Worm (Caenorhabditis elegans) whole organism, L1 larva: Measurements from ENCODE around the gene sri-9.

ENCODE experiments used
- ama-1 ChIP-seq: fragments of 150-350 bp; optimal IDR thresholded peaks from 2 replicates; lab custom pipeline; 2014
- ces-1 ChIP-seq: fragments of 150-350 bp; optimal IDR thresholded peaks from 2 replicates; lab custom pipeline; 2014; ENCODE audit warnings: missing biosample characterization, missing genetic modification reagents, missing genetic modification characterization
- egl-27 ChIP-seq, 2 experiments: fragments of 150-350 bp in 1 of 2; sonication (generic microtip); optimal IDR thresholded peaks; 3 replicates each; lab custom pipeline; 2017 to 2018; ENCODE audit warnings: missing biosample characterization in 2 of 2, missing genetic modification characterization in 2 of 2, missing genetic modification reagents in 2 of 2
- hlh-17 ChIP-seq: fragments of 200-800 bp; sonication (Bioruptor generic); optimal IDR thresholded peaks from 2 replicates; lab custom pipeline; 2018; ENCODE audit warnings: missing genetic modification characterization, mild to moderate bottlenecking, missing compliant biosample characterization, moderate library complexity, borderline replicate concordance
- lin-39 ChIP-seq: fragments of 150-350 bp; optimal IDR thresholded peaks from 2 replicates; lab custom pipeline; 2014; ENCODE audit warnings: missing biosample characterization, missing genetic modification reagents, missing genetic modification characterization
- nhr-11 ChIP-seq: fragments of 150-350 bp; optimal IDR thresholded peaks from 2 replicates; lab custom pipeline; 2014; ENCODE audit warnings: missing biosample characterization, missing genetic modification characterization
- nhr-12 ChIP-seq: sonication (generic microtip); optimal IDR thresholded peaks from 2 replicates; lab custom pipeline; 2017; ENCODE audit warnings: missing biosample characterization, missing genetic modification characterization
- skn-1 ChIP-seq: fragments of 150-350 bp; optimal IDR thresholded peaks from 2 replicates; lab custom pipeline; 2014; ENCODE audit warnings: missing biosample characterization, missing genetic modification characterization
- unc-130 ChIP-seq: fragments of 150-350 bp; optimal IDR thresholded peaks from 2 replicates; lab custom pipeline; 2017; ENCODE audit warnings: missing biosample characterization, missing genetic modification characterization, inconsistent platforms
- ztf-11 ChIP-seq, 2 experiments: sonication (generic microtip); optimal IDR thresholded peaks; 2 replicates each; lab custom pipeline; 2016 to 2017; ENCODE audit warnings: missing genetic modification characterization in 2 of 2, missing biosample characterization in 1 of 2, missing compliant biosample characterization in 1 of 2

- TF ChIP-seq ztf-11 (tag; optimal IDR thresholded peaks at IDR 0.05; lab: Kevin White, UChicago) (no peak), skn-1 (tag; lab: Kevin White, UChicago) (no peak), ama-1 (lab: Kevin White, UChicago) (no peak), egl-27 (tag; optimal IDR thresholded peaks at IDR 0.05; lab: Kevin White, UChicago) (no peak), nhr-11 (no peak), ces-1 (GFP tag; lab: Kevin White, UChicago) (no peak), nhr-12 (tag; lab: Kevin White, UChicago) (no peak), unc-130 (tag; lab: Kevin White, UChicago) (no peak), lin-39 (tag; lab: Kevin White, UChicago) (no peak), hlh-17 (GFP tag; lab: Kevin White, UChicago) (no peak)
These were observed 14.2 kb upstream of the sri-9 start, which contains the start of gene Y102A5C.40 for ce11 chrV:16987035-16987434.
